Worm (Caenorhabditis elegans) whole organism, young adult: ENCODE results near the gene fbxa-106.
"Not testable (repeated sequence)": the region's sequence is repeated elsewhere in the genome, so short reads cannot be mapped to it uniquely, and the experiment has no call there.

ENCODE experiments used
- B0019.2 ChIP-seq: fragments of 200-800 bp; sonication (Bioruptor generic); conservative IDR thresholded peaks from 2 replicates; pipeline ENCODE4 v1.3.6; 2022; ENCODE audit warnings: missing genetic modification reagents, missing genetic modification characterization, missing compliant biosample characterization
- B0035.1 ChIP-seq: sonication (generic microtip); optimal IDR thresholded peaks from 2 replicates; lab custom pipeline; 2016; ENCODE audit warnings: missing genetic modification characterization, mild to moderate bottlenecking, missing compliant biosample characterization, missing genotype, missing genetic modification reagents
- D2030.7 ChIP-seq: fragments of 200-800 bp; sonication (Bioruptor generic); IDR thresholded peaks from 2 replicates; pipeline ENCODE4 v1.3.6; 2022; ENCODE audit warnings: missing genetic modification reagents, missing genetic modification characterization, missing compliant biosample characterization
- F10E7.11 ChIP-seq: sonication (generic microtip); optimal IDR thresholded peaks from 2 replicates; lab custom pipeline; 2017; ENCODE audit warnings: mild to moderate bottlenecking, missing genetic modification characterization, moderate library complexity, missing compliant biosample characterization
- K11D2.4 ChIP-seq: fragments of 200-800 bp; sonication (Bioruptor generic); IDR thresholded peaks from 2 replicates; pipeline ENCODE4 v1.3.6; 2022; ENCODE audit warnings: missing genetic modification reagents, missing genetic modification characterization, missing compliant biosample characterization
- Y56A3A.18 ChIP-seq: fragments of 200-800 bp; sonication (Bioruptor generic); IDR thresholded peaks from 2 replicates; pipeline ENCODE4 v1.3.6; 2022; ENCODE audit warnings: missing genetic modification reagents, missing genetic modification characterization, missing compliant biosample characterization
- akir-1 ChIP-seq: fragments of 200-800 bp; sonication (Bioruptor generic); optimal IDR thresholded peaks from 2 replicates; lab custom pipeline; 2018; ENCODE audit warnings: mild to moderate bottlenecking, missing genetic modification characterization, moderate library complexity, missing compliant biosample characterization
- aptf-3 ChIP-seq: fragments of 200-800 bp; sonication (Bioruptor generic); IDR thresholded peaks from 2 replicates; pipeline ENCODE4 v1.3.6; 2022; ENCODE audit warnings: missing genetic modification characterization, missing compliant biosample characterization
- cebp-1 ChIP-seq, 2 experiments: fragments of 200-800 bp in 1 of 2; sonication (Bioruptor generic) in 1 of 2; sonication (generic microtip) in 1 of 2; IDR thresholded peaks in 1 of 2; optimal IDR thresholded peaks in 1 of 2; 2 replicates each; pipeline versions ENCODE4 v1.3.6 to Lab custom; 2017 to 2022; ENCODE audit warnings: missing compliant biosample characterization in 2 of 2, missing genetic modification characterization in 2 of 2, mild to moderate bottlenecking in 1 of 2, missing genetic modification reagents in 1 of 2, moderate library complexity in 1 of 2
- ceh-100 ChIP-seq: fragments of 200-800 bp; sonication (Bioruptor generic); IDR thresholded peaks from 2 replicates; pipeline ENCODE4 v1.3.6; 2022; ENCODE audit warnings: missing genetic modification reagents, missing genetic modification characterization, missing compliant biosample characterization
- ceh-58 ChIP-seq: fragments of 200-800 bp; sonication (Bioruptor generic); IDR thresholded peaks from 2 replicates; pipeline ENCODE4 v1.3.6; 2022; ENCODE audit warnings: missing genetic modification characterization, missing compliant biosample characterization
- efl-1 ChIP-seq: fragments of 150-350 bp; optimal IDR thresholded peaks from 2 replicates; lab custom pipeline; 2014; ENCODE audit warnings: missing biosample characterization, missing genetic modification reagents, missing genetic modification characterization
- egl-18 ChIP-seq: fragments of 200-800 bp; sonication (Bioruptor generic); IDR thresholded peaks from 2 replicates; pipeline ENCODE4 v1.3.6; 2022; ENCODE audit warnings: missing genetic modification reagents, missing genetic modification characterization, missing compliant biosample characterization
- egl-44 ChIP-seq: fragments of 200-800 bp; sonication (Bioruptor generic); IDR thresholded peaks from 2 replicates; pipeline ENCODE4 v1.3.6; 2022; ENCODE audit warnings: missing genetic modification reagents, missing genetic modification characterization, missing compliant biosample characterization
- egrh-3 ChIP-seq: fragments of 200-800 bp; sonication (Bioruptor generic); IDR thresholded peaks from 2 replicates; pipeline ENCODE4 v1.3.6; 2022; ENCODE audit warnings: missing genetic modification reagents, missing genetic modification characterization, missing compliant biosample characterization
- ekl-4 ChIP-seq: fragments of 200-800 bp; sonication (Bioruptor generic); IDR thresholded peaks from 2 replicates; pipeline ENCODE4 v1.3.6; 2022; ENCODE audit warnings: missing genetic modification reagents, missing genetic modification characterization, missing compliant biosample characterization
- hmg-1.2 ChIP-seq: fragments of 200-800 bp; sonication (Bioruptor generic); IDR thresholded peaks from 2 replicates; pipeline ENCODE4 v1.3.6; 2022; ENCODE audit warnings: missing genetic modification reagents, missing genetic modification characterization, missing compliant biosample characterization
- hrde-1 ChIP-seq: sonication (generic microtip); optimal IDR thresholded peaks from 2 replicates; lab custom pipeline; 2016; ENCODE audit warnings: missing genetic modification characterization, mild to moderate bottlenecking, missing compliant biosample characterization, moderate library complexity, missing genotype, missing genetic modification reagents, borderline replicate concordance
- lin-26 ChIP-seq: fragments of 200-800 bp; sonication (Bioruptor generic); IDR thresholded peaks from 2 replicates; pipeline ENCODE4 v1.3.6; 2022; ENCODE audit warnings: missing genetic modification reagents, missing genetic modification characterization, missing compliant biosample characterization
- madf-10 ChIP-seq: sonication (generic microtip); optimal IDR thresholded peaks from 2 replicates; lab custom pipeline; 2016; ENCODE audit warnings: mild to moderate bottlenecking, missing genetic modification characterization, missing compliant biosample characterization
- madf-6 ChIP-seq: fragments of 200-800 bp; sonication (Bioruptor generic); IDR thresholded peaks from 2 replicates; pipeline ENCODE4 v1.3.6; 2022; ENCODE audit warnings: missing genetic modification reagents, missing genetic modification characterization, missing compliant biosample characterization
- mcd-1 ChIP-seq: fragments of 200-800 bp; sonication (Bioruptor generic); IDR thresholded peaks from 2 replicates; pipeline ENCODE4 v1.3.6; 2022; ENCODE audit warnings: missing genetic modification reagents, missing genetic modification characterization, missing compliant biosample characterization
- nhr-179 ChIP-seq: sonication (generic microtip); optimal IDR thresholded peaks from 2 replicates; lab custom pipeline; 2016; ENCODE audit warnings: mild to moderate bottlenecking, missing genetic modification characterization, missing compliant biosample characterization
- nhr-80 ChIP-seq: sonication (generic microtip); optimal IDR thresholded peaks from 2 replicates; lab custom pipeline; 2016; ENCODE audit warnings: missing genetic modification characterization, missing compliant biosample characterization
- snpc-1.1 ChIP-seq: sonication (generic microtip); optimal IDR thresholded peaks from 2 replicates; lab custom pipeline; 2017; ENCODE audit warnings: missing genetic modification characterization, mild to moderate bottlenecking, missing compliant biosample characterization, antibody characterized with exemption, moderate library complexity, missing genotype, missing genetic modification reagents; ENCODE audit not compliant: insufficient read depth
- snpc-1.3 ChIP-seq: sonication (generic microtip); optimal IDR thresholded peaks from 2 replicates; lab custom pipeline; 2017; ENCODE audit warnings: missing genetic modification characterization, mild to moderate bottlenecking, missing compliant biosample characterization, antibody characterized with exemption, moderate library complexity, missing genotype, missing genetic modification reagents; ENCODE audit not compliant: insufficient read depth
- snpc-4 ChIP-seq, 5 experiments: fragments of 150-350 bp in 1 of 5; sonication (generic microtip) in 4 of 5; optimal IDR thresholded peaks; 2 replicates each; lab custom pipeline; 2014 to 2018; ENCODE audit warnings: missing genetic modification characterization in 5 of 5, missing biosample characterization in 3 of 5, antibody characterized with exemption in 2 of 5, mild to moderate bottlenecking in 2 of 5, missing compliant biosample characterization in 2 of 5, missing genotype in 2 of 5, moderate library complexity in 2 of 5, missing genetic modification reagents in 1 of 5
- somi-1 ChIP-seq: fragments of 200-800 bp; sonication (Bioruptor generic); optimal IDR thresholded peaks from 2 replicates; lab custom pipeline; 2018; ENCODE audit warnings: mild to moderate bottlenecking, missing genetic modification characterization, missing compliant biosample characterization
- tbp1 ChIP-seq: fragments of 200-800 bp; sonication (Bioruptor generic); optimal IDR thresholded peaks from 2 replicates; lab custom pipeline; 2018; ENCODE audit warnings: mild to moderate bottlenecking, missing genetic modification characterization, missing compliant biosample characterization
- unc-62 ChIP-seq: fragments of 150-350 bp; optimal IDR thresholded peaks from 2 replicates; lab custom pipeline; 2014; ENCODE audit warnings: missing biosample characterization, missing genetic modification reagents, missing genetic modification characterization
- zim-3 ChIP-seq: sonication (generic microtip); optimal IDR thresholded peaks from 2 replicates; lab custom pipeline; 2017; ENCODE audit warnings: mild to moderate bottlenecking, missing genetic modification characterization, moderate library complexity, missing compliant biosample characterization

The fbxa-106 gene

ce11 chrV:18079163-18079562 is 5.8 kb downstream of the fbxa-106 start (continued):
- TF ChIP-seq tbp1 (GFP tag; lab: Kevin White, UChicago) (peak; percentile 13), ceh-100 (GFP tag; lab: Robert Waterston, UW) (no peak), snpc-1.3 (tag; lab: Kevin White, UChicago) (no peak), egl-44 (GFP tag; lab: Robert Waterston, UW) (no peak), lin-26 (GFP tag; lab: Robert Waterston, UW) (no peak), efl-1 (GFP tag; lab: Kevin White, UChicago) (peak; percentile 36)

ce11 chrV:18069195-18069594 is 15.8 kb downstream of the fbxa-106 start:
- TF ChIP-seq hmg-1.2 (peak; percentile 25; the same call in 1 of the 2 replicates), mcd-1 (peak; percentile 52; the same call in 1 of the 2 replicates)

ce11 chrV:18066257-18066783 is 18.7 kb downstream of the fbxa-106 start, which contains the start of gene Y59A8B.8:
Gene Y59A8B.8 (minus strand): TSS chrV:18066307.
- TF ChIP-seq snpc-1.1 (tag; lab: Kevin White, UChicago) (no peak), B0019.2 (no peak), cebp-1 (GFP tag; IDR thresholded peaks at IDR 0.05; lab: Robert Waterston, UW) (no peak), cebp-1 (tag; optimal IDR thresholded peaks at IDR 0.05; lab: Kevin White, UChicago) (no peak)

- not testable (repeated sequence) for TF ChIP-seq nhr-80 (tag; lab: Kevin White, UChicago); hrde-1 (tag; lab: Kevin White, UChicago); ceh-58 (GFP tag; lab: Robert Waterston, UW)
- TF ChIP-seq, all 124 proteins: peak for 0; not testable (repeated sequence) for 124
These were observed 29.5 kb downstream of the fbxa-106 start, which contains the start of the genes Y59A8B.25 and ebp-3 for ce11 chrV:18055297-18056019. Gene Y59A8B.25 (minus strand): TSS chrV:18055397. Gene ebp-3 (plus strand): TSS chrV:18055969.

ce11 chrV:18043271-18043670 is 41.7 kb downstream of the fbxa-106 start, which contains the start of gene ebp-1:
Gene ebp-1 (plus strand): TSS chrV:18043571.
- no peak for TF ChIP-seq nhr-80 (tag; lab: Kevin White, UChicago)
- no peak for TF ChIP-seq egrh-3 (GFP tag; lab: Robert Waterston, UW)
- no peak for TF ChIP-seq B0035.1
- TF ChIP-seq madf-10 (tag; lab: Kevin White, UChicago) = no peak
- TF ChIP-seq ekl-4 (GFP tag; lab: Robert Waterston, UW) = no peak
- TF ChIP-seq snpc-4 (GFP tag; optimal IDR thresholded peaks at IDR 0.05; lab: Kevin White, UChicago) = no peak
- TF ChIP-seq snpc-4 (tag; optimal IDR thresholded peaks at IDR 0.05; lab: Kevin White, UChicago) = no peak
- no peak for TF ChIP-seq K11D2.4 (GFP tag; lab: Robert Waterston, UW)
- no peak for TF ChIP-seq cebp-1 (GFP tag; IDR thresholded peaks at IDR 0.05; lab: Robert Waterston, UW)
- TF ChIP-seq cebp-1 (tag; optimal IDR thresholded peaks at IDR 0.05; lab: Kevin White, UChicago) = no peak
- no peak for TF ChIP-seq F10E7.11 (tag; lab: Kevin White, UChicago)
- TF ChIP-seq D2030.7 (GFP tag; lab: Robert Waterston, UW) = no peak
- TF ChIP-seq aptf-3 (GFP tag; lab: Robert Waterston, UW) = no peak
- no peak for TF ChIP-seq zim-3 (tag; lab: Kevin White, UChicago)
- no peak for TF ChIP-seq somi-1 (GFP tag; lab: Kevin White, UChicago)
- TF ChIP-seq unc-62 (GFP tag; lab: Kevin White, UChicago) = no peak
- TF ChIP-seq Y56A3A.18 = no peak
- TF ChIP-seq nhr-179 (tag; lab: Kevin White, UChicago) = no peak
- no peak for TF ChIP-seq madf-6 (GFP tag; lab: Robert Waterston, UW)
- no peak for TF ChIP-seq egl-18 (GFP tag; lab: Robert Waterston, UW)
- no peak for TF ChIP-seq akir-1 (GFP tag; lab: Kevin White, UChicago)
